Worm (Caenorhabditis elegans): ENCODE results near the gene lgc-32.

ce11 chrX:661727-662330 lies 10.1 kb upstream of the lgc-32 start, which contains the start of gene rund-1:
- TF ChIP-seq Y105C5A.15 (GFP tag; IDR thresholded peaks at IDR 0.05) (no peak), mes-2 (tag; optimal IDR thresholded peaks at IDR 0.05; ENCODE audit: poor library complexity, severe bottlenecking) (no peak), skn-1 (tag; optimal IDR thresholded peaks at IDR 0.05) (no peak), nhr-237 (tag; optimal IDR thresholded peaks at IDR 0.05) (no peak), unc-130 (GFP tag; optimal IDR thresholded peaks at IDR 0.05) (no peak), daf-16 (GFP tag; optimal IDR thresholded peaks at IDR 0.05) (no peak), daf-16 (tag; optimal IDR thresholded peaks at IDR 0.05) (peak; percentile 44), unc-39 (tag; optimal IDR thresholded peaks at IDR 0.05) (no peak), aly-2 (tag; optimal IDR thresholded peaks at IDR 0.05) (no peak), egl-27 (tag; optimal IDR thresholded peaks at IDR 0.05) (no peak), pqm-1 (tag; optimal IDR thresholded peaks at IDR 0.05) (no peak), unc-62 (GFP tag; optimal IDR thresholded peaks at IDR 0.05 in 1 of 2) (no peak), unc-62 (tag; optimal IDR thresholded peaks at IDR 0.05) (no peak), R02D3.7 (tag; optimal IDR thresholded peaks at IDR 0.05) (no peak), fkh-10 (GFP tag; optimal IDR thresholded peaks at IDR 0.05) (no peak)
